Worm (Caenorhabditis elegans): Measurements from ENCODE around the gene sru-39.

ce11 chrV:9801965-9802364, 1.3 kb upstream of the sru-39 start, which contains the start of gene F46B6.10:
- TF ChIP-seq fos-1 (tag; optimal IDR thresholded peaks at IDR 0.05) (no peak), nhr-11 (tag; optimal IDR thresholded peaks at IDR 0.05) (no peak), mbf-1 (tag; optimal IDR thresholded peaks at IDR 0.05) (no peak)
